Fruit fly (Drosophila melanogaster) whole organism, embryonic: ENCODE results near the gene CG33946.

Source experiments
- Ada2b ChIP-seq: fragments of 200-800 bp; sonication (Bioruptor generic); IDR thresholded peaks from 2 replicates; pipeline ENCODE4 v1.3.6; 2022; ENCODE audit warnings: missing biosample characterization, missing genetic modification characterization
- Adf1 ChIP-seq: fragments of 200-800 bp; sonication (Bioruptor generic); IDR thresholded peaks from 2 replicates; pipeline ENCODE4 v1.3.6; 2022; ENCODE audit warnings: missing biosample characterization, missing genetic modification characterization
- Antp ChIP-seq: fragments of 200-800 bp; sonication (Bioruptor generic); optimal IDR thresholded peaks from 3 replicates; lab custom pipeline; 2016; ENCODE audit warnings: missing biosample characterization, missing genetic modification characterization
- Atf3 ChIP-seq: fragments of 200-800 bp; sonication (Bioruptor generic); optimal IDR thresholded peaks from 3 replicates; lab custom pipeline; 2016; ENCODE audit warnings: missing biosample characterization, missing genetic modification characterization
- Awh ChIP-seq: fragments of 200-800 bp; sonication (Bioruptor generic); IDR thresholded peaks from 2 replicates; pipeline ENCODE4, ENCODE4 v1.3.6; 2022; ENCODE audit warnings: missing biosample characterization, missing genetic modification characterization
- B-H1 ChIP-seq: fragments of 200-800 bp; sonication (Bioruptor generic); IDR thresholded peaks from 3 replicates; pipeline ENCODE4 v1.3.6; 2022; ENCODE audit warnings: missing biosample characterization, missing genetic modification characterization
- CG10366 ChIP-seq: fragments of 200-800 bp; sonication (Bioruptor generic); IDR thresholded peaks from 2 replicates; pipeline ENCODE4 v1.3.6; 2022; ENCODE audit warnings: missing biosample characterization, missing genetic modification characterization
- CG12071 ChIP-seq: fragments of 200-800 bp; sonication (Bioruptor generic); optimal IDR thresholded peaks from 3 replicates; lab custom pipeline; 2018; ENCODE audit warnings: missing biosample characterization, mild to moderate bottlenecking, missing genetic modification characterization
- CG12659 ChIP-seq: fragments of 200-800 bp; sonication (Bioruptor generic); optimal IDR thresholded peaks from 3 replicates; lab custom pipeline; 2017; ENCODE audit warnings: mild to moderate bottlenecking, missing biosample characterization, missing genetic modification reagents, missing genetic modification characterization
- CG13287 ChIP-seq: fragments of 200-800 bp; sonication (Bioruptor generic); IDR thresholded peaks from 2 replicates; pipeline ENCODE4 v1.3.6; 2022; ENCODE audit warnings: missing biosample characterization, missing genetic modification characterization; ENCODE audit not compliant: partially characterized antibody
- CG13424 ChIP-seq: fragments of 200-800 bp; sonication (Bioruptor generic); optimal IDR thresholded peaks from 2 replicates; lab custom pipeline; 2019; ENCODE audit warnings: missing biosample characterization, mild to moderate bottlenecking, missing genetic modification characterization, moderate library complexity
- CG2712 ChIP-seq: fragments of 200-800 bp; optimal IDR thresholded peaks from 3 replicates; lab custom pipeline; 2019; ENCODE audit warnings: missing biosample characterization, mild to moderate bottlenecking, missing genetic modification characterization, moderate library complexity
- CG33213 ChIP-seq: fragments of 200-800 bp; sonication (Bioruptor generic); optimal IDR thresholded peaks from 3 replicates; lab custom pipeline; 2016; ENCODE audit warnings: missing biosample characterization, missing genetic modification characterization
- CG3726 ChIP-seq: fragments of 200-800 bp; sonication (Bioruptor generic); IDR thresholded peaks from 3 replicates; pipeline ENCODE4, ENCODE4 v1.3.6; 2022; ENCODE audit warnings: missing biosample characterization, missing genetic modification characterization
- CG4328 ChIP-seq: fragments of 200-800 bp; sonication (Bioruptor generic); optimal IDR thresholded peaks from 3 replicates; lab custom pipeline; 2017; ENCODE audit warnings: missing biosample characterization, missing genetic modification reagents, missing genetic modification characterization
- CG5953 ChIP-seq: fragments of 200-800 bp; sonication (Bioruptor generic); IDR thresholded peaks from 2 replicates; pipeline ENCODE4 v1.3.6; 2022; ENCODE audit warnings: missing biosample characterization, missing genetic modification characterization
- CG6254 ChIP-seq: fragments of 200-800 bp; sonication (Bioruptor generic); optimal IDR thresholded peaks from 3 replicates; lab custom pipeline; 2017; ENCODE audit warnings: mild to moderate bottlenecking, missing biosample characterization, missing genetic modification reagents, missing genetic modification characterization
- CG6654 ChIP-seq: fragments of 200-800 bp; sonication (Bioruptor generic); optimal IDR thresholded peaks from 2 replicates; lab custom pipeline; 2017; ENCODE audit warnings: missing biosample characterization, mild to moderate bottlenecking, missing genetic modification characterization
- CG6683 ChIP-seq: fragments of 200-800 bp; sonication (Bioruptor generic); optimal IDR thresholded peaks from 2 replicates; lab custom pipeline; 2017; ENCODE audit warnings: missing biosample characterization, mild to moderate bottlenecking, missing genetic modification characterization, missing genetic modification reagents
- CG7357 ChIP-seq: fragments of 200-800 bp; sonication (Bioruptor generic); IDR thresholded peaks from 3 replicates; pipeline ENCODE4 v1.3.6; 2022; ENCODE audit warnings: missing biosample characterization, missing genetic modification characterization
- CG8281 ChIP-seq: fragments of 200-800 bp; sonication (Bioruptor generic); optimal IDR thresholded peaks from 2 replicates; lab custom pipeline; 2018; ENCODE audit warnings: missing biosample characterization, mild to moderate bottlenecking, missing genetic modification characterization, moderate library complexity
- CG9609 ChIP-seq: fragments of 200-800 bp; sonication (Bioruptor generic); optimal IDR thresholded peaks from 3 replicates; lab custom pipeline; 2016; ENCODE audit warnings: missing biosample characterization, missing genetic modification characterization
- CHES-1-like ChIP-seq: fragments of 200-800 bp; sonication (Bioruptor generic); optimal IDR thresholded peaks from 2 replicates; lab custom pipeline; 2016; ENCODE audit warnings: missing biosample characterization, missing genetic modification characterization
- CTCF ChIP-seq: fragments of 200-800 bp; sonication (Bioruptor generic); optimal IDR thresholded peaks from 2 replicates; lab custom pipeline; 2017; ENCODE audit warnings: missing biosample characterization, mild to moderate bottlenecking, missing genetic modification characterization, moderate library complexity
- Ets65A ChIP-seq: fragments of 200-800 bp; sonication (Bioruptor generic); peaks from one replicate; lab custom pipeline; 2016; ENCODE audit warnings: missing biosample characterization, missing genetic modification characterization
- HLH3B ChIP-seq: fragments of 200-800 bp; sonication (Bioruptor generic); IDR thresholded peaks from 2 replicates; pipeline ENCODE4 v1.3.6; 2022; ENCODE audit warnings: missing biosample characterization, missing genetic modification characterization
- Hmx ChIP-seq: fragments of 200-800 bp; sonication (Bioruptor generic); optimal IDR thresholded peaks from 2 replicates; lab custom pipeline; 2016; ENCODE audit warnings: missing biosample characterization, missing genetic modification characterization
- Lpt ChIP-seq: fragments of >200 bp; optimal IDR thresholded peaks from 2 replicates; lab custom pipeline; 2018; ENCODE audit warnings: missing biosample characterization, missing genetic modification characterization
- Nf-YB ChIP-seq: fragments of 200-800 bp; sonication (Bioruptor generic); optimal IDR thresholded peaks from 3 replicates; lab custom pipeline; 2019; ENCODE audit warnings: missing biosample characterization, mild to moderate bottlenecking, missing genetic modification characterization, moderate library complexity
- Nf-YC ChIP-seq: fragments of 200-800 bp; optimal IDR thresholded peaks from 3 replicates; lab custom pipeline; 2019; ENCODE audit warnings: missing biosample characterization, mild to moderate bottlenecking, missing genetic modification characterization, moderate library complexity
- Trl ChIP-seq, 3 experiments: fragments of >200 bp in 2 of 3; fragments of 200-800 bp in 1 of 3; sonication (Bioruptor generic) in 1 of 3; optimal IDR thresholded peaks; 2 replicates in 1 of 3; 3 replicates in 2 of 3; lab custom pipeline; 2016 to 2017; ENCODE audit warnings: missing biosample characterization in 1 of 3, missing genetic modification characterization in 1 of 3
- Vsx1 ChIP-seq: fragments of 200-800 bp; sonication (Bioruptor generic); optimal IDR thresholded peaks from 2 replicates; lab custom pipeline; 2017; ENCODE audit warnings: missing biosample characterization, mild to moderate bottlenecking, missing genetic modification characterization, missing genetic modification reagents
- bbx ChIP-seq: fragments of 200-800 bp; sonication (Bioruptor generic); IDR thresholded peaks from 2 replicates; pipeline ENCODE4 v1.3.6; 2022; ENCODE audit warnings: missing biosample characterization, missing genetic modification characterization; ENCODE audit not compliant: partially characterized antibody
- croc ChIP-seq: fragments of 200-800 bp; sonication (Bioruptor generic); conservative IDR thresholded peaks from 3 replicates; pipeline ENCODE4 v1.3.6; 2022; ENCODE audit warnings: missing biosample characterization, missing genetic modification characterization
- emc ChIP-seq: fragments of 200-800 bp; sonication (Bioruptor generic); optimal IDR thresholded peaks from 2 replicates; lab custom pipeline; 2016; ENCODE audit warnings: missing biosample characterization, missing genetic modification characterization
- ewg ChIP-seq: fragments of 200-800 bp; sonication (Bioruptor generic); optimal IDR thresholded peaks from 3 replicates; lab custom pipeline; 2017; ENCODE audit warnings: mild to moderate bottlenecking, missing biosample characterization, missing genetic modification reagents, missing genetic modification characterization
- gsb ChIP-seq: fragments of 200-800 bp; sonication (Bioruptor generic); IDR thresholded peaks from 2 replicates; pipeline ENCODE4 v1.3.6; 2022; ENCODE audit warnings: missing biosample characterization, missing genetic modification characterization
- gsb-n ChIP-seq: fragments of 200-800 bp; sonication (Bioruptor generic); optimal IDR thresholded peaks from 3 replicates; lab custom pipeline; 2018; ENCODE audit warnings: missing biosample characterization, mild to moderate bottlenecking, missing genetic modification characterization
- ham ChIP-seq: fragments of 200-800 bp; sonication (Bioruptor generic); IDR thresholded peaks from 2 replicates; pipeline ENCODE4 v1.3.6; 2022; ENCODE audit warnings: missing biosample characterization, missing genetic modification characterization
- ken ChIP-seq: fragments of 200-800 bp; sonication (Bioruptor generic); IDR thresholded peaks from 3 replicates; pipeline ENCODE4 v1.3.6; 2022; ENCODE audit warnings: missing biosample characterization, missing genetic modification characterization
- lbe ChIP-seq: fragments of 200-800 bp; sonication (Bioruptor generic); optimal IDR thresholded peaks from 2 replicates; lab custom pipeline; 2016; ENCODE audit warnings: missing biosample characterization, mild to moderate bottlenecking, missing genetic modification characterization
- pita ChIP-seq: fragments of 200-800 bp; sonication (Bioruptor generic); optimal IDR thresholded peaks from 2 replicates; lab custom pipeline; 2017; ENCODE audit warnings: missing biosample characterization, mild to moderate bottlenecking, missing genetic modification characterization
- pum ChIP-seq: fragments of 200-800 bp; sonication (Bioruptor generic); optimal IDR thresholded peaks from 2 replicates; lab custom pipeline; 2016; ENCODE audit warnings: missing biosample characterization, missing genetic modification characterization
- pzg ChIP-seq: fragments of 200-800 bp; sonication (Bioruptor generic); optimal IDR thresholded peaks from 3 replicates; lab custom pipeline; 2018; ENCODE audit warnings: missing biosample characterization, mild to moderate bottlenecking, missing genetic modification characterization, moderate library complexity
- trem ChIP-seq: fragments of 200-800 bp; optimal IDR thresholded peaks from 3 replicates; lab custom pipeline; 2019; ENCODE audit warnings: missing biosample characterization, mild to moderate bottlenecking, missing genetic modification characterization, moderate library complexity

Gene CG33946

DNA sequence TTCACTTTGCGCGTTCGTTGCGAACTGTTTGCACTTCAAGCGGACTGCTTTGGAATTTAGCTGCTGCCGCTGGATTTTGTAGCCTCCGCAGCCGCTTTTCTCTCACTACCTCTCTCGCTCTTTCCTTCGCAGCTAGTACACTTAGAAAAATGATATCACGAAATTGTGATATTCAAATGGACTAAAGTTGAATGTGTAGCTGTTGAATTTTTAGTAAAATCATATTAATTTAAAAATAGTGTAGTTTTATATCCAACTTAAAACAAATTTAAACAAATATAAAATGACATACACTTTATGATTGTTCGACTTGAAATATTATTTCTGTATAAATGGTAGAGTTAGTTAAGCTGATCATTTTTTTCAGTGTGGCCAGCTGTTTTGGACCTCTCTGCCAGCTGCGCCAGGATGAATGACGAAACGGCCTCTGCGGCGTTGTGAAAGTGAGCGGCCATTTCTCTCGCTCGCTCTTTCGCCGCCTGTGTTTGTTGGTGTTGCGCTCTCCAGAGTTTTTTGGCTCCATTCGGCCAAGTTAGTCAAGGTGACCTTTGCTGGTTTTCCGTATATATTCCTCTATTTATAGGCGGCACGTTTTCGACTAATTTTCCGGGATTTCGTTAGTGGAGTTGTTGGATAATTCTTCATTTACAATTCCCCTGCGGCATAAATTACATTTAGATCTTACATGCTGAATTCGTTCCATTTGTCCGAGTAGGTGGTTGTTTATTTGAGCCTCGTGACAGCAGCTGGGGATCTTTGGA, 42.4 kb downstream of the CG33946 start, which contains the start of gene Ldh (continued):
- TF ChIP-seq Trl (optimal IDR thresholded peaks at IDR 0.05; lab: Kevin White, UChicago) (peak; percentile 57 to 65), Trl (GFP tag; optimal IDR thresholded peaks at IDR 0.05; lab: Kevin White, UChicago) (peak; percentile 68), Vsx1 (GFP tag; lab: Kevin White, UChicago) (peak; percentile 78), CG6654 (peak; percentile 76), trem (peak; percentile 95), CG6683 (GFP tag; lab: Kevin White, UChicago) (peak; percentile 89), Lpt (GFP tag; lab: Kevin White, UChicago) (no peak), CG6254 (GFP tag; lab: Kevin White, UChicago) (peak; percentile 92), HLH3B (peak; percentile 90), bbx (GFP tag; lab: Robert Waterston, UW) (no peak), lbe (GFP tag; lab: Kevin White, UChicago) (peak; percentile 93), CG3726 (GFP tag; lab: Robert Waterston, UW) (peak; percentile 88), CG12071 (GFP tag; lab: Kevin White, UChicago) (peak; percentile 89), Ets65A (GFP tag; lab: Kevin White, UChicago) (peak; percentile 97), CG10366 (peak; percentile 86), Adf1 (GFP tag; lab: Robert Waterston, UW) (peak; percentile 77), CTCF (GFP tag; lab: Kevin White, UChicago) (peak; percentile 55), CG8281 (peak; percentile 89), CHES-1-like (GFP tag; lab: Kevin White, UChicago) (peak; percentile 55), CG13287 (GFP tag; lab: Robert Waterston, UW) (no peak), CG12659 (GFP tag; lab: Kevin White, UChicago) (peak; percentile 97), pzg (GFP tag; lab: Kevin White, UChicago) (no peak), Hmx (peak; percentile 84), Nf-YB (GFP tag; lab: Kevin White, UChicago) (peak; percentile 88), CG2712 (peak; percentile 99), ham (GFP tag; lab: Robert Waterston, UW) (peak; percentile 48; the same call in 1 of the 2 replicates), Atf3 (GFP tag; lab: Kevin White, UChicago) (peak; percentile 74), CG33213 (GFP tag; lab: Kevin White, UChicago) (peak; percentile 62), ken (GFP tag; lab: Robert Waterston, UW) (peak; percentile 79), ewg (GFP tag; lab: Kevin White, UChicago) (peak; percentile 90), croc (GFP tag; lab: Robert Waterston, UW) (peak; percentile 91), emc (GFP tag; lab: Kevin White, UChicago) (peak; percentile 50), gsb-n (peak; percentile 97), pita (GFP tag; lab: Kevin White, UChicago) (no peak), Awh (GFP tag; lab: Robert Waterston, UW) (peak; percentile 83), CG13424 (tag; lab: Kevin White, UChicago) (peak; percentile 98), Nf-YC (tag; lab: Kevin White, UChicago) (peak; percentile 90), CG7357 (GFP tag; lab: Robert Waterston, UW) (peak; percentile 88), Ada2b (GFP tag; lab: Robert Waterston, UW) (peak; percentile 86), B-H1 (peak; percentile 86), CG5953 (GFP tag; lab: Robert Waterston, UW) (peak; percentile 76), Antp (GFP tag; lab: Kevin White, UChicago) (peak; percentile 16), pum (GFP tag; lab: Kevin White, UChicago) (peak; percentile 83), CG4328 (GFP tag; lab: Kevin White, UChicago) (peak; percentile 96), gsb (GFP tag; lab: Robert Waterston, UW) (peak; percentile 79), CG9609 (GFP tag; lab: Kevin White, UChicago) (peak; percentile 75)
